Worm (Caenorhabditis elegans) whole organism, L3 larva: Measurements from ENCODE around the gene twk-12.

Experiments used
- R02D3.7 ChIP-seq: fragments of 150-350 bp; optimal IDR thresholded peaks from 2 replicates; lab custom pipeline; 2014; ENCODE audit warnings: missing biosample characterization, missing genetic modification characterization
- ZK546.5 ChIP-seq: sonication (generic microtip); optimal IDR thresholded peaks from 2 replicates; lab custom pipeline; 2017; ENCODE audit warnings: missing biosample characterization, missing genetic modification characterization
- aly-2 ChIP-seq: fragments of 150-350 bp; optimal IDR thresholded peaks from 2 replicates; lab custom pipeline; 2014; ENCODE audit warnings: missing biosample characterization, missing genetic modification characterization
- ama-1 ChIP-seq: fragments of 150-350 bp; optimal IDR thresholded peaks from 2 replicates; lab custom pipeline; 2018
- ceh-28 ChIP-seq: fragments of 150-350 bp; optimal IDR thresholded peaks from 2 replicates; lab custom pipeline; 2014; ENCODE audit warnings: missing biosample characterization, missing genetic modification reagents, missing genetic modification characterization
- daf-12 ChIP-seq: fragments of 150-350 bp; optimal IDR thresholded peaks from 2 replicates; lab custom pipeline; 2014; ENCODE audit warnings: missing biosample characterization, missing genetic modification reagents, missing genetic modification characterization
- egl-27 ChIP-seq: sonication (generic microtip); optimal IDR thresholded peaks from 4 replicates; lab custom pipeline; 2017; ENCODE audit warnings: missing biosample characterization, missing genetic modification reagents, missing genetic modification characterization
- egl-5 ChIP-seq: fragments of 150-350 bp; optimal IDR thresholded peaks from 2 replicates; lab custom pipeline; 2017; ENCODE audit warnings: missing biosample characterization, missing genetic modification reagents, missing genetic modification characterization, inconsistent platforms
- elt-2 ChIP-seq: sonication (generic microtip); optimal IDR thresholded peaks from 2 replicates; lab custom pipeline; 2016; ENCODE audit warnings: missing genetic modification reagents, mild to moderate bottlenecking, missing genetic modification characterization, missing compliant biosample characterization
- elt-3 ChIP-seq, 3 experiments: fragments of 150-350 bp in 1 of 3; sonication (generic microtip) in 2 of 3; optimal IDR thresholded peaks; 2 replicates in 2 of 3; 4 replicates in 1 of 3; lab custom pipeline; 2014 to 2017; ENCODE audit warnings: missing biosample characterization in 3 of 3, missing genetic modification characterization in 3 of 3
- eor-1 ChIP-seq, 2 experiments: fragments of 150-350 bp; optimal IDR thresholded peaks; 2 replicates each; lab custom pipeline; 2014 to 2018; ENCODE audit warnings: missing biosample characterization in 2 of 2, missing genetic modification characterization in 2 of 2
- fkh-2 ChIP-seq: fragments of 150-350 bp; optimal IDR thresholded peaks from 2 replicates; lab custom pipeline; 2014; ENCODE audit warnings: missing biosample characterization, missing genetic modification reagents, missing genetic modification characterization
- fos-1 ChIP-seq: fragments of 150-350 bp; optimal IDR thresholded peaks from 2 replicates; lab custom pipeline; 2014; ENCODE audit warnings: missing biosample characterization, missing genetic modification characterization
- jun-1 ChIP-seq: fragments of 150-350 bp; optimal IDR thresholded peaks from 2 replicates; lab custom pipeline; 2014; ENCODE audit warnings: missing biosample characterization, missing genetic modification reagents, missing genetic modification characterization
- lin-15B ChIP-seq: fragments of 150-350 bp; optimal IDR thresholded peaks from 2 replicates; lab custom pipeline; 2014; ENCODE audit warnings: missing biosample characterization, missing genetic modification characterization
- lin-39 ChIP-seq: fragments of 150-350 bp; optimal IDR thresholded peaks from 2 replicates; lab custom pipeline; 2018; ENCODE audit warnings: missing biosample characterization, missing genetic modification reagents, missing genetic modification characterization
- lsy-12 ChIP-seq: sonication (generic microtip); optimal IDR thresholded peaks from 2 replicates; lab custom pipeline; 2016; ENCODE audit warnings: mild to moderate bottlenecking, missing genetic modification characterization, missing compliant biosample characterization
- mdl-1 ChIP-seq: fragments of 150-350 bp; optimal IDR thresholded peaks from 2 replicates; lab custom pipeline; 2014; ENCODE audit warnings: missing biosample characterization, missing genetic modification characterization
- mml-1 ChIP-seq: fragments of 150-350 bp; sonication (generic microtip); optimal IDR thresholded peaks from 3 replicates; lab custom pipeline; 2014; ENCODE audit warnings: missing biosample characterization, missing genetic modification characterization
- nfya-1 ChIP-seq: sonication (generic microtip); optimal IDR thresholded peaks from 2 replicates; lab custom pipeline; 2017; ENCODE audit warnings: missing genetic modification characterization, mild to moderate bottlenecking, missing compliant biosample characterization, antibody characterized with exemption, moderate library complexity; ENCODE audit not compliant: insufficient read depth
- nhr-23 ChIP-seq: fragments of 150-350 bp; optimal IDR thresholded peaks from 2 replicates; lab custom pipeline; 2014; ENCODE audit warnings: missing biosample characterization, missing genetic modification reagents, missing genetic modification characterization
- nhr-237 ChIP-seq: fragments of 150-350 bp; optimal IDR thresholded peaks from 2 replicates; lab custom pipeline; 2014; ENCODE audit warnings: missing biosample characterization, missing genetic modification characterization
- nhr-25 ChIP-seq: sonication (generic microtip); optimal IDR thresholded peaks from 2 replicates; lab custom pipeline; 2017; ENCODE audit warnings: missing biosample characterization, missing genetic modification characterization
- nhr-28 ChIP-seq: fragments of 150-350 bp; optimal IDR thresholded peaks from 2 replicates; lab custom pipeline; 2014; ENCODE audit warnings: missing biosample characterization, missing genetic modification characterization
- nhr-43 ChIP-seq: sonication (generic microtip); optimal IDR thresholded peaks from 2 replicates; lab custom pipeline; 2016; ENCODE audit warnings: mild to moderate bottlenecking, missing genetic modification characterization, missing compliant biosample characterization; ENCODE audit not compliant: poor library complexity, severe bottlenecking
- nhr-76 ChIP-seq: fragments of 150-350 bp; sonication (generic microtip); optimal IDR thresholded peaks from 5 replicates; lab custom pipeline; 2014; ENCODE audit warnings: missing biosample characterization, missing genetic modification characterization
- nhr-77 ChIP-seq: fragments of 150-350 bp; optimal IDR thresholded peaks from 2 replicates; lab custom pipeline; 2014; ENCODE audit warnings: missing biosample characterization, missing genetic modification characterization
- pha-4 ChIP-seq: fragments of 150-350 bp; optimal IDR thresholded peaks from 2 replicates; lab custom pipeline; 2014; ENCODE audit warnings: missing biosample characterization, missing genetic modification reagents, missing genetic modification characterization
- pqm-1 ChIP-seq: fragments of 150-350 bp; optimal IDR thresholded peaks from 2 replicates; lab custom pipeline; 2017; ENCODE audit warnings: missing biosample characterization, missing genetic modification characterization, inconsistent platforms
- sea-2 ChIP-seq: fragments of 150-350 bp; sonication (generic microtip); optimal IDR thresholded peaks from 4 replicates; lab custom pipeline; 2014; ENCODE audit warnings: missing biosample characterization, missing genetic modification reagents, missing genetic modification characterization
- skn-1 ChIP-seq: fragments of 150-350 bp; optimal IDR thresholded peaks from 2 replicates; lab custom pipeline; 2014; ENCODE audit warnings: missing biosample characterization, missing genetic modification characterization
- unc-62 ChIP-seq: fragments of 150-350 bp; sonication (generic microtip); optimal IDR thresholded peaks from 4 replicates; lab custom pipeline; 2014; ENCODE audit warnings: missing biosample characterization, missing genetic modification reagents, missing genetic modification characterization
- zag-1 ChIP-seq: fragments of 150-350 bp; optimal IDR thresholded peaks from 2 replicates; lab custom pipeline; 2014; ENCODE audit warnings: missing biosample characterization, missing genetic modification characterization
- ztf-11 ChIP-seq: fragments of 150-350 bp; optimal IDR thresholded peaks from 2 replicates; lab custom pipeline; 2014; ENCODE audit warnings: missing biosample characterization, missing genetic modification characterization
- ztf-4 ChIP-seq: fragments of 150-350 bp; optimal IDR thresholded peaks from 2 replicates; lab custom pipeline; 2014; ENCODE audit warnings: missing biosample characterization, missing genetic modification characterization

Gene twk-12

DNA sequence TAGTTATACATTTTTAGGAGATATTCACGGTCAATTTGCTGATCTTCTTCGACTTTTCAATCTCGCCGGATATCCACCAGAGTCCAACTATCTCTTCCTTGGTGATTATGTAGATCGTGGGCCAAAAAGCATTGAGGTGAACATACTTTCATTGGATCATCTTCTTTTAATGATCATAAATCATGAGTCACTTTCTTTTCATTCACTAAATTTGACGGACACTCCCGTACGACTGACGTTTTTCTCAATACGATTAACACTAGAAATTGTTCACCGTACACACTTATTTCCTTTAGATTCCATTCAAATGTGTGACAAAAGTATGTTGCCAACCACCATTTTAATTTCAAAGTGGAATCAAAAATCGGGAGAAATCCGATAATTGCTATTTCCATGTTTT is 35.5 kb downstream of the twk-12 start:
- TF ChIP-seq nhr-43 (no peak), nhr-77 (tag; lab: Kevin White, UChicago) (no peak), lin-15B (tag; lab: Kevin White, UChicago) (no peak), egl-27 (no peak)

DNA sequence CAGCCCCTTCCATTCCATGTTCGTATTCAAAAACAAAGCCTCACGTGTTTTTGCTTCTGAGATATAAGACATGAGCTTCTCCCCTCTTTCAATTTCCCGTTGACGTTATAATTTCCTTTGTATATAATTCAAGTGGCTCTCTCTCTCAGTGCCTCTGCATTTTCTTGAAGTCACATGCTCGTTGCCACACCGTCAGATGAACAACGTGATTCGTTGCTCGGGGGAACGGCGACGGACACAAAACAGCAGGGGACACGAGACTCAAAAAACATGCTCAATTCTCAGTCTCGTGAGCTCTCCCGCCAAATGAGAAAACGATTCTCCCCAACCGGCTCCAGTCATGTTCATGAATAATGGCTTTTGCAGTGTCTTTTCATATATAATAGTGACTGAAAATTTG is 41.0 kb downstream of the twk-12 start:
- TF ChIP-seq ceh-28 (no peak), egl-5 (tag; lab: Kevin White, UChicago) (no peak), elt-3 (tag; optimal IDR thresholded peaks at IDR 0.05; lab: Kevin White, UChicago) (no peak), jun-1 (tag; lab: Kevin White, UChicago) (no peak), nhr-43 (no peak), aly-2 (tag; lab: Kevin White, UChicago) (no peak), ztf-11 (tag; lab: Kevin White, UChicago) (no peak), elt-2 (no peak), ZK546.5 (no peak), skn-1 (no peak)

DNA sequence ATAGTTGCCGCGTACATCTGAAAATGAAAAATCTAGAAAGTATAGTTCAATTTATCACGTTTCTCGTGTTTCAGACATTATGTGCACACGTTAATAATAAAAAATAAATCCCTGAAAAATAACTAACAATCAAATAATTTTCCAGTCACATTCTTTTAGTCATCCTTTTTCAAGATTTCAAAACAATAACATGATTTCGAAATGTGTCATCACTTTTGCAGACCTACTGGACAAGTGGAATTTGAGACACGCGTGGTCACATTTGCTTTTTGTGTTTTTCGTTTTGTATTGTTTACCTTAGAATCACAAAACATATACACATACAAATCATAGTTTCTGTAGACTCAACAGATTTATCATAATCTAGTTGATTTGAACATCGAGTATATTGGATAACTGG is 42.0 kb downstream of the twk-12 start:
- TF ChIP-seq mdl-1 (tag; lab: Kevin White, UChicago) (no peak), nfya-1 (tag; lab: Kevin White, UChicago) (no peak), nhr-77 (tag; lab: Kevin White, UChicago) (no peak), skn-1 (no peak), nhr-76 (tag; lab: Kevin White, UChicago) (no peak), mml-1 (no peak), jun-1 (tag; lab: Kevin White, UChicago) (no peak), lin-39 (tag; lab: Kevin White, UChicago) (no peak), fos-1 (tag; lab: Kevin White, UChicago) (no peak), egl-5 (tag; lab: Kevin White, UChicago) (no peak), elt-2 (no peak), daf-12 (tag; lab: Kevin White, UChicago) (no peak), nhr-237 (tag; lab: Kevin White, UChicago) (no peak), nhr-25 (no peak), egl-27 (no peak), R02D3.7 (no peak)

DNA sequence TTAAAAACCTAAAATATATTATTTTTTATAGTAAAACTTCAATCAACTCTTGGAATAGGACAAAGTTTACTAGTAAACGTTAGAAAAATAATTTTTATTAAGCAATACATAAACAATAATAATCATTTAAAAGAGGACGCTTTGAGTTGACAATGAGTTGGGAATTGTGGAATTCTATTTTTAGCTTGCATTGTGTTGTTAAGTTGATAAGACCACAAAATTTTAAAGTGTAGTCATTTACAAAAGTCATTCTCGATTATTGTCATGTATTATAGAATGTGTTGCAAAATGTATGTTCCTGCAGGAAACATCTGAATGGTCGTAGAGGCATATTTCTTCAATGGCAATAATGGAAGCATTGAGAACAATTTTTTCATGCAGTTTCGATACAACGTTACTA is 43.6 kb downstream of the twk-12 start:
- TF ChIP-seq daf-12 (tag; lab: Kevin White, UChicago) (no peak), pha-4 (peak; percentile 12), elt-2 (peak; percentile 61), sea-2 (no peak), pqm-1 (tag; lab: Kevin White, UChicago) (peak; percentile 73)

DNA sequence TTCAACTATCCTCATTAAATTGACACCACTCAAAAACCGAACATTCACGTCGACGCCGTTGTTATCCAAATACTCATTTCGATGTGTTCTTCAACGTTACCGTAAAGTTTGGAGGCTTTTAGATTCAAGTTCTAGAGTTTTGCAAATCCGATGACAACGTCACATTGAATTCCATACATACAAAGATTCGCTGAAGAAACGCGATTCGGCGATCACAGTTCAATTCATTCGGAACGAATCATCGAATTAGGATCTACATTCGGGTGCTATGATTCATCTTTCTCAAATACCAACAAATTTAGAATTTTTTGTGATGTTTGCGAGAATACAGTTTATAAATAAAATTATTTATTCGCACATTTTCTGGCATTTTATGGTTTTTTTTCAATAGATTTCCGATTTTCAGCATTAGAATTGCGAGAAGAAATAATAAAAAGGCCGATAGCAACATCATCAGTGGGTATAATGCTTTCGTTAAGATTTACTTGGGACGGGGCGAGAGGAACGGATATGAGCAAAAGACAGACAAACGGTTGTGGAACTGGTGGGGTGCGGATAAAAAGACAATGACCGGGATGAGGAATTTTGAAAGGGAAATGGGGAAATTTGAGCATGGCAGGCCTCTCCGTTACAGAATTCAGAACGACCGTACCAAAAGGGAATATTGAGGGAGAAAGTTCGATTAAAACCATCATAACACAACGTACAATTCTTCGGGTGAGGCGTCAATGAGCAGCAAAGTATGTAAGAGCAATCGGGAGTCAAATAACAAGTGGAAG is 44.6 kb downstream of the twk-12 start:
- TF ChIP-seq nhr-43 (peak; percentile 34), nhr-28 (no peak), nhr-23 (tag; lab: Kevin White, UChicago) (peak; percentile 35), fkh-2 (tag; lab: Kevin White, UChicago) (no peak), nhr-25 (peak; percentile 17), sea-2 (no peak), ZK546.5 (no peak), lsy-12 (peak; percentile 28), eor-1 (tag; optimal IDR thresholded peaks at IDR 0.05; lab: Kevin White, UChicago) (no peak), lin-39 (tag; lab: Kevin White, UChicago) (no peak), aly-2 (tag; lab: Kevin White, UChicago) (peak; percentile 55), ama-1 (no peak), unc-62 (GFP tag; lab: Kevin White, UChicago) (peak; percentile 9)
- TF ChIP-seq, all 47 proteins: peak for 6

- TF ChIP-seq zag-1 (tag; lab: Kevin White, UChicago), result no peak
- TF ChIP-seq ztf-4 (tag; lab: Kevin White, UChicago), result no peak
- TF ChIP-seq ceh-28, result no peak
- TF ChIP-seq eor-1 (tag; optimal IDR thresholded peaks at IDR 0.05; lab: Kevin White, UChicago), result no peak
- TF ChIP-seq nhr-43, result peak; percentile 31
- TF ChIP-seq nhr-23 (tag; lab: Kevin White, UChicago), result peak; percentile 3
- TF ChIP-seq pha-4, result no peak
Observed at ce11 chrV:10712608-10712900, 45.2 kb downstream of the twk-12 start.
